Fruit fly (Drosophila melanogaster) whole organism, prepupa: ENCODE data around the gene CG8927.
A peak's percentile ranks its signal among the peaks of the same experiment; 100 is the strongest.

Experiments used
- Blimp-1 ChIP-seq: fragments of 200-800 bp; sonication (Bioruptor generic); optimal IDR thresholded peaks from 3 replicates; lab custom pipeline; 2017; ENCODE audit warnings: missing biosample characterization, missing genetic modification characterization, mild to moderate bottlenecking, moderate library complexity, missing genetic modification reagents
- CG10631 ChIP-seq: fragments of 200-800 bp; sonication (Bioruptor generic); optimal IDR thresholded peaks from 2 replicates; lab custom pipeline; 2016; ENCODE audit warnings: missing biosample characterization, missing genetic modification characterization
- CG10669 ChIP-seq: fragments of 200-800 bp; sonication (Bioruptor generic); optimal IDR thresholded peaks from 3 replicates; lab custom pipeline; 2018; ENCODE audit warnings: missing biosample characterization, mild to moderate bottlenecking, missing genetic modification characterization, moderate library complexity
- CG11762 ChIP-seq: fragments of 200-800 bp; sonication (Bioruptor generic); optimal IDR thresholded peaks from 3 replicates; lab custom pipeline; 2016; ENCODE audit warnings: missing biosample characterization, missing genetic modification characterization; ENCODE audit not compliant: insufficient read depth
- CG11902 ChIP-seq: fragments of 200-800 bp; sonication (Bioruptor generic); optimal IDR thresholded peaks from 3 replicates; lab custom pipeline; 2016; ENCODE audit warnings: missing biosample characterization, missing genetic modification characterization
- CG15336 ChIP-seq: fragments of 200-800 bp; sonication (Bioruptor generic); IDR thresholded peaks from 2 replicates; pipeline ENCODE4 v1.3.6; 2022; ENCODE audit warnings: missing biosample characterization, missing genetic modification characterization
- CG1621 ChIP-seq: fragments of 200-800 bp; sonication (Bioruptor generic); optimal IDR thresholded peaks from 3 replicates; lab custom pipeline; 2018; ENCODE audit warnings: missing biosample characterization, mild to moderate bottlenecking, missing genetic modification characterization
- CG31627 ChIP-seq: fragments of 200-800 bp; sonication (Bioruptor generic); optimal IDR thresholded peaks from 3 replicates; lab custom pipeline; 2016; ENCODE audit warnings: missing biosample characterization, missing genetic modification characterization
- CG32006 ChIP-seq: fragments of 200-800 bp; sonication (Bioruptor generic); optimal IDR thresholded peaks from 3 replicates; lab custom pipeline; 2017; ENCODE audit warnings: missing biosample characterization, mild to moderate bottlenecking, missing genetic modification characterization
- CG3919 ChIP-seq: fragments of 200-800 bp; sonication (Bioruptor generic); optimal IDR thresholded peaks from 3 replicates; lab custom pipeline; 2016; ENCODE audit warnings: missing biosample characterization, missing genetic modification characterization
- CG4318 ChIP-seq: fragments of 200-800 bp; sonication (Bioruptor generic); optimal IDR thresholded peaks from 3 replicates; lab custom pipeline; 2017; ENCODE audit warnings: missing biosample characterization, mild to moderate bottlenecking, missing genetic modification characterization
- CG6163 ChIP-seq: fragments of 200-800 bp; sonication (Bioruptor generic); IDR thresholded peaks from 3 replicates; pipeline ENCODE4 v1.3.6; 2022; ENCODE audit warnings: missing biosample characterization, missing genetic modification characterization
- CG6276 ChIP-seq: fragments of 200-800 bp; sonication (Bioruptor generic); optimal IDR thresholded peaks from 2 replicates; lab custom pipeline; 2017; ENCODE audit warnings: missing biosample characterization, mild to moderate bottlenecking, missing genetic modification characterization
- CG6808 ChIP-seq: fragments of 200-800 bp; sonication (Bioruptor generic); optimal IDR thresholded peaks from 3 replicates; lab custom pipeline; 2017; ENCODE audit warnings: missing biosample characterization, missing genetic modification characterization, mild to moderate bottlenecking, moderate library complexity, missing genetic modification reagents
- CG6854 ChIP-seq: fragments of 200-800 bp; sonication (Bioruptor generic); optimal IDR thresholded peaks from 2 replicates; lab custom pipeline; 2017; ENCODE audit warnings: missing biosample characterization, mild to moderate bottlenecking, missing genetic modification characterization
- CG7368 ChIP-seq: fragments of 200-800 bp; sonication (Bioruptor generic); optimal IDR thresholded peaks from 3 replicates; lab custom pipeline; 2016; ENCODE audit warnings: missing biosample characterization, missing genetic modification characterization
- CG8119 ChIP-seq: fragments of 200-800 bp; sonication (Bioruptor generic); IDR thresholded peaks from 3 replicates; pipeline ENCODE4 v1.3.6; 2022; ENCODE audit warnings: missing biosample characterization, missing genetic modification characterization
- CG9139 ChIP-seq: fragments of 200-800 bp; sonication (Bioruptor generic); optimal IDR thresholded peaks from 3 replicates; lab custom pipeline; 2017; ENCODE audit warnings: missing biosample characterization, mild to moderate bottlenecking, missing genetic modification characterization
- Eip75B ChIP-seq: fragments of 200-800 bp; sonication (Bioruptor generic); optimal IDR thresholded peaks from 3 replicates; lab custom pipeline; 2016; ENCODE audit warnings: missing biosample characterization, missing genetic modification characterization
- Eip78C ChIP-seq: fragments of 200-800 bp; sonication (Bioruptor generic); peaks from one replicate; lab custom pipeline; 2016; ENCODE audit warnings: missing biosample characterization, missing genetic modification characterization
- Eip93F ChIP-seq: fragments of 200-800 bp; sonication (Bioruptor generic); optimal IDR thresholded peaks from 2 replicates; lab custom pipeline; 2016; ENCODE audit warnings: missing biosample characterization, mild to moderate bottlenecking, missing genetic modification characterization
- Ets96B ChIP-seq: fragments of 200-800 bp; optimal IDR thresholded peaks from 2 replicates; lab custom pipeline; 2019; ENCODE audit warnings: missing biosample characterization, mild to moderate bottlenecking, missing genetic modification characterization, moderate library complexity
- Hr39 ChIP-seq: fragments of 200-800 bp; sonication (Bioruptor generic); optimal IDR thresholded peaks from 2 replicates; lab custom pipeline; 2016; ENCODE audit warnings: missing biosample characterization, missing genetic modification characterization
- Met ChIP-seq: fragments of 200-800 bp; sonication (Bioruptor generic); optimal IDR thresholded peaks from 3 replicates; lab custom pipeline; 2016; ENCODE audit warnings: missing biosample characterization, missing genetic modification characterization
- OdsH ChIP-seq: fragments of 200-800 bp; sonication (Bioruptor generic); optimal IDR thresholded peaks from 3 replicates; lab custom pipeline; 2016; ENCODE audit warnings: missing biosample characterization, missing genetic modification characterization
- Sox15 ChIP-seq: fragments of 200-800 bp; sonication (Bioruptor generic); optimal IDR thresholded peaks from 3 replicates; lab custom pipeline; 2016; ENCODE audit warnings: missing biosample characterization, missing genetic modification characterization
- achi ChIP-seq: fragments of 200-800 bp; sonication (Bioruptor generic); optimal IDR thresholded peaks from 3 replicates; lab custom pipeline; 2016; ENCODE audit warnings: missing biosample characterization, missing genetic modification characterization
- dac ChIP-seq: fragments of 200-800 bp; sonication (Bioruptor generic); optimal IDR thresholded peaks from 2 replicates; lab custom pipeline; 2017; ENCODE audit warnings: missing biosample characterization, mild to moderate bottlenecking, missing genetic modification characterization
- dsx ChIP-seq: fragments of 200-800 bp; optimal IDR thresholded peaks from 3 replicates; lab custom pipeline; 2019; ENCODE audit warnings: missing biosample characterization, mild to moderate bottlenecking, missing genetic modification characterization, moderate library complexity; ENCODE audit not compliant: poor library complexity, severe bottlenecking
- eg ChIP-seq: fragments of 200-800 bp; sonication (Bioruptor generic); IDR thresholded peaks from 3 replicates; pipeline ENCODE4 v1.3.6; 2022; ENCODE audit warnings: missing biosample characterization, missing genetic modification characterization
- esn ChIP-seq: fragments of 200-800 bp; sonication (Bioruptor generic); optimal IDR thresholded peaks from 2 replicates; lab custom pipeline; 2016; ENCODE audit warnings: missing biosample characterization, mild to moderate bottlenecking, missing genetic modification characterization, moderate library complexity
- fd85E ChIP-seq: fragments of 200-800 bp; sonication (Bioruptor generic); optimal IDR thresholded peaks from 3 replicates; lab custom pipeline; 2016; ENCODE audit warnings: missing biosample characterization, missing genetic modification characterization
- fkh ChIP-seq: fragments of 200-800 bp; sonication (Bioruptor generic); optimal IDR thresholded peaks from 3 replicates; lab custom pipeline; 2017; ENCODE audit warnings: missing biosample characterization, mild to moderate bottlenecking, missing genetic modification characterization, moderate library complexity
- net ChIP-seq: fragments of 200-800 bp; sonication (Bioruptor generic); optimal IDR thresholded peaks from 3 replicates; lab custom pipeline; 2016; ENCODE audit warnings: missing biosample characterization, missing genetic modification characterization
- salr ChIP-seq, 2 experiments: fragments of 200-800 bp; sonication (Bioruptor generic); optimal IDR thresholded peaks; 3 replicates each; lab custom pipeline; 2016 to 2018; ENCODE audit warnings: missing biosample characterization in 2 of 2, missing genetic modification characterization in 2 of 2, mild to moderate bottlenecking in 1 of 2
- spab ChIP-seq: fragments of 200-800 bp; sonication (Bioruptor generic); optimal IDR thresholded peaks from 2 replicates; lab custom pipeline; 2017; ENCODE audit warnings: missing biosample characterization, mild to moderate bottlenecking, missing genetic modification characterization, missing genetic modification reagents
- ss ChIP-seq, 2 experiments: fragments of 200-800 bp; sonication (Bioruptor generic); optimal IDR thresholded peaks; 2 replicates in 1 of 2; 3 replicates in 1 of 2; lab custom pipeline; 2017 to 2018; ENCODE audit warnings: mild to moderate bottlenecking in 2 of 2, missing biosample characterization in 2 of 2, missing genetic modification characterization in 2 of 2, moderate library complexity in 1 of 2
- svp ChIP-seq: fragments of 200-800 bp; sonication (Bioruptor generic); peaks from one replicate; lab custom pipeline; 2016; ENCODE audit warnings: missing biosample characterization, missing genetic modification characterization
- topi ChIP-seq: fragments of 200-800 bp; sonication (Bioruptor generic); optimal IDR thresholded peaks from 3 replicates; lab custom pipeline; 2016; ENCODE audit warnings: missing biosample characterization, missing genetic modification characterization
- vri ChIP-seq: fragments of 200-800 bp; sonication (Bioruptor generic); optimal IDR thresholded peaks from 3 replicates; lab custom pipeline; 2016; ENCODE audit warnings: missing biosample characterization, mild to moderate bottlenecking, missing genetic modification characterization

Gene CG8927

DNA sequence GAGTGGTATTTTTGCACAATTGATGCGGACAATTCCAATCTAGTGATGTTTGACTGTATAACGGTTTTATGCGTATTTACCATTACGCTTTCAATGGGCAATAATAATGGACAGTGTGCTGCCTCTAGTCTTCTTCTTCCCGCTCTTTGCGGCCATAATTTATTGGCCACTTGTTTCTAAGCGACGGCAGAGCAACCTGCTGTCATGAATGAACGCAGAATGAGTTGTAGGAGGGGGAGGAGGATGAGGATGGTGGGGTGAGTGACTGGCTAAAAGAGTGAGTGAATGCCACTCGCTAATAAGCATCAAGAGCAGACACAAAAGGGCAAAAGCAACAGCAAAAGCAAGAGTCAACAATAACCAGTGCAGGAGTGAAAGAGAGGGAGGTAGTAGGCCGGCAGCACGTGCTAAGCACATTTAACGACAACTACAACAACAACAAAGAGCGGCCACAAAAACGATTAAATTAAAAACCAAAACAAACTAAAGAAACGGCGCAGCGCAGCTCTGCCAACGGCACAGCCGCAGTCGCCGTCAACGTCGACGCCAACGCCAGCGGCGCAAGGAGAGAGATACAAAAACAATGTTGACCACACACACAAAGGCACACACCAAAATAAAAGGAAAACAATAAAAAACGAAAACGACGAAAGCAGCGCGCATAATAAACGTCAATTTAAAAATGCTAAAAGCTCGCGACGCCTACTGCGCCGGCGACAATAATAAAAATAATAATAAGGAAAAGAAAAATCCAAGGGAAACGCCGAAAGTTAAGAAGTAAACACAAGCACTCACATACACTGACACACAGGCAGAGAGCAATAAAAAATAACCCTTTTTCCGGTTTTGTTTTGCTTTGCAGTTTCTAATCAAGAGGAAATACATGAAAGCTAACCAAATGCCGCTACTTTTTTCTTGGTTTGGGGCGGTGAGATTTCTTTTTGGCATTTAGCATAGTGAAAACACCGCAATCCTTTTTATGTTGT, 48.2 kb downstream of the CG8927 start (continued):
- TF ChIP-seq CG6163 (no peak), CG31627 (GFP tag; lab: Kevin White, UChicago) (no peak), CG6854 (peak; percentile 83), eg (GFP tag; lab: Robert Waterston, UW) (no peak), Eip75B (peak; percentile 16), CG11762 (no peak), spab (peak; percentile 8), svp (peak; percentile 77)

DNA sequence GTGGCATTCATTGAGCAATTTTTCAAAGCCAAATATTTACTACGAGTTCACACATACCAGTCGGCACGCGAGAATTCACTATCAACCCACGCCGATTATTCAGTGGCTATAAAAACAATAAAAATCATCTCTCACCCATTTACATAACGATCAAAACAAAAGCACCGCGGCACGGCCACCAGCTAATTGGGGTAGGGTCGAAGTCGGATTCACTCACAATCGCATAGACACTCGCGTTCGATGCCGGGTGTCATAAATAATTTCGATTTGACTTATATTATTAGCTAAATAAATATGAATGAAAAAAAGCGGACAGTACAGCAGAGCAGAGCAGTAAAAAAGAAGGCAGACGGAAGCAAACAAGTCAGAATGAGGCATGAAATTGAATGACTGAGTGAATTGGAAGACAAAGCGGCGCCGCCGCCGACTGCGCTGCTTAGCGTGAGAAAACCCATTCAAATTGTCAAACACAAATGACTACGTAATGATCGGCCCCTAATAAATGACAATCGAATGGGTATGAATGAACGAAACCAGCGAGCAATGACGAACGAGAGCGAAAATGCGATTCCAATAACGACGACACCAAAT, 49.4 kb downstream of the CG8927 start:
- TF ChIP-seq Eip78C (GFP tag; lab: Kevin White, UChicago) = peak; percentile 2
- peak; percentile 41 for TF ChIP-seq vri (GFP tag; lab: Kevin White, UChicago)
- peak; percentile 64 for TF ChIP-seq svp
- TF ChIP-seq CG6163 = no peak
- no peak for TF ChIP-seq esn
- peak; percentile 90 for TF ChIP-seq fkh (GFP tag; lab: Kevin White, UChicago)
- TF ChIP-seq CG10669 (GFP tag; lab: Kevin White, UChicago) = no peak
- no peak for TF ChIP-seq CG3919 (GFP tag; lab: Kevin White, UChicago)

DNA sequence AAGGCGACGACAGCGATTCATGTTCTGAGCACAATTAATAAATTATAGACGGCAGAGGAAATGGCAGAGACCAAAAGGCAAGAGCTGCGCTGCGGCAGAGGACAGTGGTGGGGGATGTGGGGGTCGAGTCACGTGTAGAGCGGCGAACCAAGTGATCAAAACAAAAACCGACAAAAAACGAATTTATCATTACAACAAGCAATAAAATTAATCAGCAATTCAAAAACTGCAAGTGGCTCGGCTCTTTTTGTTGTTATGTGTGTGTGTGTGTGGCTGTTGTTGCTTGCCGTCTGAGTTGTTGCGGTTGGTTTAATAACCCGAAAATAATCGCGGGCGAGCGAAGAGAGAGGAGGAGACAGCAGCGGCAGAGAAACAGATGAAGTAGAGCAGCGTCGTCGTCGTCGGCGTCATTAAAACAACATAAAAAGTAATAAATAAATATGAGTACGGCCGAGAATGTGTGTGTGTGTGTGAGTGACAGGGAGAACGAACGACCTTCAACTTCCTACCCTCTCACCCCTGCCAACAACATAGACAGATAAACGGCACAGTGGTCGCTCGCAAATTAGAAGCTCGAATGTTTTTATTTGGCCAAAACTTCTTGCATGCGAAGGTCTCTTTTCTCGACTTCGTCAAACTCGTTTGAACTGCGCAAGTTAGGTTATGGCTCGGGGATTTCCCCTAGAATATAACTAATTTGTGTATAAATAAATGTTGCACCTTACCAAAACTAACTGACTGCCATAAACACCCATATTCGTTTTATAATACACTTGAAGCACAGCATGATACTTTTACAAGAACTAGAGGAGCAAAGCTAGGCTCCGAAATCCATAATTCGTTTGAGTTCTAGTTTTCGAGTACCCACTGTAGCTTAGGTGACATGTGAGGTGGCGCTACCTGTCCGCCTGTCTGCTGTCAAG, 50.8 kb downstream of the CG8927 start:
- TF ChIP-seq Blimp-1 (GFP tag; lab: Kevin White, UChicago) (peak; percentile 3), CG32006 (peak; percentile 88), fkh (GFP tag; lab: Kevin White, UChicago) (peak; percentile 55), dac (GFP tag; lab: Kevin White, UChicago) (peak; percentile 44), CG31627 (GFP tag; lab: Kevin White, UChicago) (peak; percentile 62), fd85E (GFP tag; lab: Kevin White, UChicago) (no peak), Ets96B (tag; lab: Kevin White, UChicago) (peak; percentile 64), ss (GFP tag; optimal IDR thresholded peaks at IDR 0.05; lab: Kevin White, UChicago) (peak; percentile 16 to 83), CG6808 (peak; percentile 67), CG9139 (GFP tag; lab: Kevin White, UChicago) (peak; percentile 13), OdsH (peak; percentile 79), CG7368 (peak; percentile 64), Eip75B (peak; percentile 80), CG15336 (GFP tag; lab: Robert Waterston, UW) (no peak), vri (GFP tag; lab: Kevin White, UChicago) (peak; percentile 69), spab (peak; percentile 68), Eip93F (GFP tag; lab: Kevin White, UChicago) (peak; percentile 42), net (GFP tag; lab: Kevin White, UChicago) (peak; percentile 74), CG11762 (peak; percentile 57), salr (GFP tag; optimal IDR thresholded peaks at IDR 0.05; lab: Kevin White, UChicago) (peak; percentile 20 to 72), CG3919 (GFP tag; lab: Kevin White, UChicago) (peak; percentile 76), CG10631 (peak; percentile 73), achi (peak; percentile 71), Hr39 (peak; percentile 78), topi (GFP tag; lab: Kevin White, UChicago) (peak; percentile 70), CG6276 (peak; percentile 70), CG4318 (GFP tag; lab: Kevin White, UChicago) (peak; percentile 72), CG8119 (GFP tag; lab: Robert Waterston, UW) (no peak), dsx (GFP tag; lab: Kevin White, UChicago) (peak; percentile 51), CG6854 (peak; percentile 27), Met (GFP tag; lab: Kevin White, UChicago) (peak; percentile 65), Sox15 (GFP tag; lab: Kevin White, UChicago) (peak; percentile 65), eg (GFP tag; lab: Robert Waterston, UW) (no peak), CG1621 (tag; lab: Kevin White, UChicago) (peak; percentile 33), CG11902 (peak; percentile 71)
